Worm (Caenorhabditis elegans) whole organism, mixed stage, embryonic: ENCODE results near the gene wht-2.

Experiments
- cnd-1 ChIP-seq: fragments of 200-800 bp; sonication (Bioruptor generic); optimal IDR thresholded peaks from 2 replicates; lab custom pipeline; 2018; ENCODE audit warnings: mild to moderate bottlenecking, missing genetic modification characterization, missing compliant biosample characterization
- elt-1 ChIP-seq: sonication (generic microtip); optimal IDR thresholded peaks from 2 replicates; lab custom pipeline; 2017; ENCODE audit warnings: missing genetic modification characterization, mild to moderate bottlenecking, missing compliant biosample characterization, antibody characterized with exemption, moderate library complexity, borderline replicate concordance; ENCODE audit not compliant: insufficient read depth
- elt-3 ChIP-seq: fragments of 150-350 bp; optimal IDR thresholded peaks from 2 replicates; lab custom pipeline; 2014; ENCODE audit warnings: missing biosample characterization, missing genetic modification characterization
- lin-13 ChIP-seq: fragments of 150-350 bp; optimal IDR thresholded peaks from 2 replicates; lab custom pipeline; 2014; ENCODE audit warnings: missing biosample characterization, missing genetic modification characterization
- nhr-237 ChIP-seq: fragments of 150-350 bp; optimal IDR thresholded peaks from 2 replicates; lab custom pipeline; 2014; ENCODE audit warnings: missing biosample characterization, missing genetic modification characterization
- nhr-28 ChIP-seq: fragments of 150-350 bp; optimal IDR thresholded peaks from 2 replicates; lab custom pipeline; 2014; ENCODE audit warnings: missing biosample characterization, missing genetic modification characterization
- nhr-76 ChIP-seq: sonication (generic microtip); optimal IDR thresholded peaks from 2 replicates; lab custom pipeline; 2017; ENCODE audit warnings: missing biosample characterization, missing genetic modification characterization
- snpc-4 ChIP-seq: fragments of 150-350 bp; optimal IDR thresholded peaks from 2 replicates; lab custom pipeline; 2014; ENCODE audit warnings: missing biosample characterization, missing genetic modification characterization
- tbx-8 ChIP-seq: fragments of 200-800 bp; sonication (Bioruptor generic); optimal IDR thresholded peaks from 2 replicates; lab custom pipeline; 2018; ENCODE audit warnings: mild to moderate bottlenecking, missing genetic modification characterization, moderate library complexity, missing compliant biosample characterization
- unc-39 ChIP-seq: fragments of 150-350 bp; optimal IDR thresholded peaks from 2 replicates; lab custom pipeline; 2014; ENCODE audit warnings: missing biosample characterization, missing genetic modification characterization
- unc-62 ChIP-seq: fragments of 150-350 bp; optimal IDR thresholded peaks from 2 replicates; lab custom pipeline; 2014; ENCODE audit warnings: missing biosample characterization, missing genetic modification reagents, missing genetic modification characterization
- zip-8 ChIP-seq: fragments of 150-350 bp; optimal IDR thresholded peaks from 2 replicates; lab custom pipeline; 2014; ENCODE audit warnings: missing biosample characterization, missing genetic modification characterization
- ztf-11 ChIP-seq: fragments of 150-350 bp; optimal IDR thresholded peaks from 2 replicates; lab custom pipeline; 2014; ENCODE audit warnings: missing biosample characterization, missing genetic modification characterization

ce11 chrIV:11480027-11480896 lies 10.0 kb downstream of the wht-2 start, which contains the start of the genes mbf-1 and nse-4:
- TF ChIP-seq unc-62 (GFP tag; lab: Kevin White, UChicago) = no peak
- no peak for TF ChIP-seq snpc-4 (tag; lab: Kevin White, UChicago)
- TF ChIP-seq lin-13 (tag; lab: Kevin White, UChicago) = peak; percentile 45
- TF ChIP-seq nhr-28 (tag; lab: Kevin White, UChicago) = no peak
- no peak for TF ChIP-seq elt-3 (tag; lab: Kevin White, UChicago)
- no peak for TF ChIP-seq cnd-1 (tag; lab: Kevin White, UChicago)
- no peak for TF ChIP-seq unc-39 (tag; lab: Kevin White, UChicago)
- TF ChIP-seq nhr-237 = peak; percentile 34
- TF ChIP-seq nhr-76 = no peak
- no peak for TF ChIP-seq ztf-11
- TF ChIP-seq elt-1 (tag; lab: Kevin White, UChicago) = no peak
- TF ChIP-seq tbx-8 = no peak
- TF ChIP-seq zip-8 (tag; lab: Kevin White, UChicago) = no peak
